Worm (Caenorhabditis elegans): ENCODE results near the gene rsp-8.

ce11 chrIII:11822407-11822806, 3.8 kb upstream of the rsp-8 start, which contains the start of gene maa-1:
- TF ChIP-seq snpc-4 (tag; optimal IDR thresholded peaks at IDR 0.05), result no peak
- TF ChIP-seq F10B5.3 (tag; optimal IDR thresholded peaks at IDR 0.05), result no peak
- TF ChIP-seq ztf-11 (tag; optimal IDR thresholded peaks at IDR 0.05), result no peak
- no peak for TF ChIP-seq ama-1 (optimal IDR thresholded peaks at IDR 0.05)
- peak; percentile 39 for TF ChIP-seq pqm-1 (tag; optimal IDR thresholded peaks at IDR 0.05)

Data from whole organism, L4 larva.